Worm (Caenorhabditis elegans) whole organism, L3 larva: ENCODE results near the gene F10E7.9.
A peak's percentile ranks its signal among the peaks of the same experiment; 100 is the strongest.

Source experiments
- aly-2 ChIP-seq: fragments of 150-350 bp; optimal IDR thresholded peaks from 2 replicates; lab custom pipeline; 2014; ENCODE audit warnings: missing biosample characterization, missing genetic modification characterization
- ama-1 ChIP-seq: fragments of 150-350 bp; optimal IDR thresholded peaks from 2 replicates; lab custom pipeline; 2018
- ceh-16 ChIP-seq: sonication (generic microtip); optimal IDR thresholded peaks from 2 replicates; lab custom pipeline; 2017; ENCODE audit warnings: missing biosample characterization, missing genetic modification characterization
- ceh-28 ChIP-seq: fragments of 150-350 bp; optimal IDR thresholded peaks from 2 replicates; lab custom pipeline; 2014; ENCODE audit warnings: missing biosample characterization, missing genetic modification reagents, missing genetic modification characterization
- ceh-82 ChIP-seq: fragments of 150-350 bp; optimal IDR thresholded peaks from 2 replicates; lab custom pipeline; 2014; ENCODE audit warnings: missing biosample characterization, missing genetic modification characterization
- daf-12 ChIP-seq: fragments of 150-350 bp; optimal IDR thresholded peaks from 2 replicates; lab custom pipeline; 2014; ENCODE audit warnings: missing biosample characterization, missing genetic modification reagents, missing genetic modification characterization
- egl-27 ChIP-seq: sonication (generic microtip); optimal IDR thresholded peaks from 4 replicates; lab custom pipeline; 2017; ENCODE audit warnings: missing biosample characterization, missing genetic modification reagents, missing genetic modification characterization
- egl-5 ChIP-seq: fragments of 150-350 bp; optimal IDR thresholded peaks from 2 replicates; lab custom pipeline; 2017; ENCODE audit warnings: missing biosample characterization, missing genetic modification reagents, missing genetic modification characterization, inconsistent platforms
- elt-1 ChIP-seq: fragments of 150-350 bp; optimal IDR thresholded peaks from 2 replicates; lab custom pipeline; 2014; ENCODE audit warnings: missing biosample characterization, missing genetic modification characterization
- elt-2 ChIP-seq: sonication (generic microtip); optimal IDR thresholded peaks from 2 replicates; lab custom pipeline; 2016; ENCODE audit warnings: missing genetic modification reagents, mild to moderate bottlenecking, missing genetic modification characterization, missing compliant biosample characterization
- elt-3 ChIP-seq, 3 experiments: fragments of 150-350 bp in 1 of 3; sonication (generic microtip) in 2 of 3; optimal IDR thresholded peaks; 2 replicates in 2 of 3; 4 replicates in 1 of 3; lab custom pipeline; 2014 to 2017; ENCODE audit warnings: missing biosample characterization in 3 of 3, missing genetic modification characterization in 3 of 3
- eor-1 ChIP-seq, 2 experiments: fragments of 150-350 bp; optimal IDR thresholded peaks; 2 replicates each; lab custom pipeline; 2014 to 2018; ENCODE audit warnings: missing biosample characterization in 2 of 2, missing genetic modification characterization in 2 of 2
- fkh-10 ChIP-seq: sonication (generic microtip); optimal IDR thresholded peaks from 2 replicates; lab custom pipeline; 2017; ENCODE audit warnings: missing biosample characterization, missing genetic modification reagents, missing genetic modification characterization
- fkh-2 ChIP-seq: fragments of 150-350 bp; optimal IDR thresholded peaks from 2 replicates; lab custom pipeline; 2014; ENCODE audit warnings: missing biosample characterization, missing genetic modification reagents, missing genetic modification characterization
- hmg-11 ChIP-seq: sonication (generic microtip); optimal IDR thresholded peaks from 2 replicates; lab custom pipeline; 2016; ENCODE audit warnings: missing genetic modification characterization, missing compliant biosample characterization
- lin-15B ChIP-seq: fragments of 150-350 bp; optimal IDR thresholded peaks from 2 replicates; lab custom pipeline; 2014; ENCODE audit warnings: missing biosample characterization, missing genetic modification characterization
- mdl-1 ChIP-seq: fragments of 150-350 bp; optimal IDR thresholded peaks from 2 replicates; lab custom pipeline; 2014; ENCODE audit warnings: missing biosample characterization, missing genetic modification characterization
- mml-1 ChIP-seq: fragments of 150-350 bp; sonication (generic microtip); optimal IDR thresholded peaks from 3 replicates; lab custom pipeline; 2014; ENCODE audit warnings: missing biosample characterization, missing genetic modification characterization
- nfya-1 ChIP-seq: sonication (generic microtip); optimal IDR thresholded peaks from 2 replicates; lab custom pipeline; 2017; ENCODE audit warnings: missing genetic modification characterization, mild to moderate bottlenecking, missing compliant biosample characterization, antibody characterized with exemption, moderate library complexity; ENCODE audit not compliant: insufficient read depth
- nhr-12 ChIP-seq: fragments of 150-350 bp; optimal IDR thresholded peaks from 2 replicates; lab custom pipeline; 2014; ENCODE audit warnings: missing biosample characterization, missing genetic modification characterization
- nhr-23 ChIP-seq: fragments of 150-350 bp; optimal IDR thresholded peaks from 2 replicates; lab custom pipeline; 2014; ENCODE audit warnings: missing biosample characterization, missing genetic modification reagents, missing genetic modification characterization
- nhr-237 ChIP-seq: fragments of 150-350 bp; optimal IDR thresholded peaks from 2 replicates; lab custom pipeline; 2014; ENCODE audit warnings: missing biosample characterization, missing genetic modification characterization
- nhr-25 ChIP-seq: sonication (generic microtip); optimal IDR thresholded peaks from 2 replicates; lab custom pipeline; 2017; ENCODE audit warnings: missing biosample characterization, missing genetic modification characterization
- nhr-43 ChIP-seq: sonication (generic microtip); optimal IDR thresholded peaks from 2 replicates; lab custom pipeline; 2016; ENCODE audit warnings: mild to moderate bottlenecking, missing genetic modification characterization, missing compliant biosample characterization; ENCODE audit not compliant: poor library complexity, severe bottlenecking
- nhr-67 ChIP-seq: fragments of 150-350 bp; optimal IDR thresholded peaks from 2 replicates; lab custom pipeline; 2014; ENCODE audit warnings: missing biosample characterization, missing genetic modification characterization
- nhr-76 ChIP-seq: fragments of 150-350 bp; sonication (generic microtip); optimal IDR thresholded peaks from 5 replicates; lab custom pipeline; 2014; ENCODE audit warnings: missing biosample characterization, missing genetic modification characterization
- nhr-77 ChIP-seq: fragments of 150-350 bp; optimal IDR thresholded peaks from 2 replicates; lab custom pipeline; 2014; ENCODE audit warnings: missing biosample characterization, missing genetic modification characterization
- pha-4 ChIP-seq: fragments of 150-350 bp; optimal IDR thresholded peaks from 2 replicates; lab custom pipeline; 2014; ENCODE audit warnings: missing biosample characterization, missing genetic modification reagents, missing genetic modification characterization
- pqm-1 ChIP-seq: fragments of 150-350 bp; optimal IDR thresholded peaks from 2 replicates; lab custom pipeline; 2017; ENCODE audit warnings: missing biosample characterization, missing genetic modification characterization, inconsistent platforms
- sea-2 ChIP-seq: fragments of 150-350 bp; sonication (generic microtip); optimal IDR thresholded peaks from 4 replicates; lab custom pipeline; 2014; ENCODE audit warnings: missing biosample characterization, missing genetic modification reagents, missing genetic modification characterization
- skn-1 ChIP-seq: fragments of 150-350 bp; optimal IDR thresholded peaks from 2 replicates; lab custom pipeline; 2014; ENCODE audit warnings: missing biosample characterization, missing genetic modification characterization
- tbx-2 ChIP-seq: sonication (generic microtip); optimal IDR thresholded peaks from 2 replicates; lab custom pipeline; 2016; ENCODE audit warnings: mild to moderate bottlenecking, missing genetic modification characterization, missing compliant biosample characterization
- unc-62 ChIP-seq: fragments of 150-350 bp; sonication (generic microtip); optimal IDR thresholded peaks from 4 replicates; lab custom pipeline; 2014; ENCODE audit warnings: missing biosample characterization, missing genetic modification reagents, missing genetic modification characterization
- ztf-11 ChIP-seq: fragments of 150-350 bp; optimal IDR thresholded peaks from 2 replicates; lab custom pipeline; 2014; ENCODE audit warnings: missing biosample characterization, missing genetic modification characterization
- ztf-4 ChIP-seq: fragments of 150-350 bp; optimal IDR thresholded peaks from 2 replicates; lab custom pipeline; 2014; ENCODE audit warnings: missing biosample characterization, missing genetic modification characterization

The F10E7.9 gene

DNA sequence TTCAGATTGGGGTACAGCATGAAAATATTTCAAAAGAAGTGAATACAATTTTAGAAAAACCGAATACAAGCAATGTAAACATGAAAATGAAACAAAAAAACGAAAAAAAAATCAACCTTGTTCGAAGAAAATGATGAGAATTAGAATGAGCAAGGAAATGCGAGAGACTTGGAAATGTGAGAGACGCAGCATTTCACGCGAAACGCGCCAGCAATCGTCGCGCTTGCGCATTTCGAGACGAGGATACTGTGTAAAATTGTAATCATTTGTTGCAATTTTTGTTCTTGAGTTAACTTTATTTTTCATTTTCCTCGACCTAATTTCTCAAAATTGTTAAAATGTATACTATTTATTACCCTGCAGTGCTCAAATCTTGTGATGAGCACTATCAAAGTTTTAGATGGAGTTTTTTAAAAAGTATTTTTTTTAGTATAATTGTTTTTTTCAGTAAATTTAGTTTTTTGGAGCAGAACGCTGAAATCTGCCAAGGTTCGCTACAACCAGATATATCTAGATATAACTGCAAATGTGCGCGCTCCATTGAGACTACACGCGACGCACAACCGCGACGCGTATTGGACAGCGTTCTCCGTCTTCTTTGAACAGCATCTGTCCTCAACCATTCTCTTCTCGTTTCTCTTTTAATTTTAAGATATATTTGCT lies 42.2 kb upstream of the F10E7.9 start, which contains the start of gene fust-1 (continued):
- TF ChIP-seq fkh-10 (peak; percentile 65), elt-3 (tag; optimal IDR thresholded peaks at IDR 0.05; lab: Kevin White, UChicago) (peak in 1 of 3 experiments; percentile 66), nhr-237 (no peak), hmg-11 (tag; lab: Kevin White, UChicago) (peak; percentile 95), daf-12 (tag; lab: Kevin White, UChicago) (no peak), tbx-2 (tag; lab: Kevin White, UChicago) (peak; percentile 94), eor-1 (tag; optimal IDR thresholded peaks at IDR 0.05; lab: Kevin White, UChicago) (peak in 1 of 2 experiments; percentile 75), nhr-67 (no peak), nhr-25 (tag; lab: Kevin White, UChicago) (peak; percentile 96), ama-1 (lab: Kevin White, UChicago) (peak; percentile 54), ceh-28 (tag; lab: Kevin White, UChicago) (peak; percentile 86), nfya-1 (tag; lab: Kevin White, UChicago) (peak; percentile 94), lin-15B (tag; lab: Kevin White, UChicago) (peak; percentile 91), elt-1 (tag; lab: Kevin White, UChicago) (peak; percentile 22), nhr-76 (tag; lab: Kevin White, UChicago) (no peak), nhr-77 (tag; lab: Kevin White, UChicago) (peak; percentile 77), ztf-4 (tag; lab: Kevin White, UChicago) (peak; percentile 79), nhr-12 (tag; lab: Kevin White, UChicago) (no peak), egl-5 (tag; lab: Kevin White, UChicago) (peak; percentile 77), aly-2 (tag; lab: Kevin White, UChicago) (peak; percentile 61), nhr-43 (tag; lab: Kevin White, UChicago) (peak; percentile 96), egl-27 (tag; lab: Kevin White, UChicago) (peak; percentile 68)

DNA sequence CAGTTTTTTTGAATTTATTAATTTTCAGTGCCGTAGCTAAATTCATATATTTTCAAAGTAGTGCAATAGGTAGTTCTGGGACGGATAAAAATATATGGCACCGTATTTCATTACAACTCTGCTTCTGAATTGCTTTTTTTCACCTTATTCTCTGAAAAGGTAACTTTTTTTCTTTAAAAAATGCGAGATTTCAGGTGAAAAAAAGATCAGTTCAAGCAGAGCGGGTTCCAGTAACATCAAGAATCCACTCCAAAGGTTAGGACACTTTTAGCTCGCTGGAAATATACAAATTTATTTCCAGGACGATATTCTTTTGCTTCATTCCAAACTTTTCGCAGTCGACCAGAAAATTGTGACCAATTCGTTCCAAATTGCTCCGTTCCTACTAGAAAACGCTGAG lies 38.2 kb upstream of the F10E7.9 start, which contains the start of gene T07F8.1:
Gene T07F8.1 (plus strand): TSS at position 301 of the 400 bp plus-strand sequence.
- TF ChIP-seq nhr-67 = no peak
- no peak for TF ChIP-seq ceh-16 (tag; lab: Kevin White, UChicago)
- no peak for TF ChIP-seq ama-1 (lab: Kevin White, UChicago)
- TF ChIP-seq nfya-1 (tag; lab: Kevin White, UChicago) = no peak

DNA sequence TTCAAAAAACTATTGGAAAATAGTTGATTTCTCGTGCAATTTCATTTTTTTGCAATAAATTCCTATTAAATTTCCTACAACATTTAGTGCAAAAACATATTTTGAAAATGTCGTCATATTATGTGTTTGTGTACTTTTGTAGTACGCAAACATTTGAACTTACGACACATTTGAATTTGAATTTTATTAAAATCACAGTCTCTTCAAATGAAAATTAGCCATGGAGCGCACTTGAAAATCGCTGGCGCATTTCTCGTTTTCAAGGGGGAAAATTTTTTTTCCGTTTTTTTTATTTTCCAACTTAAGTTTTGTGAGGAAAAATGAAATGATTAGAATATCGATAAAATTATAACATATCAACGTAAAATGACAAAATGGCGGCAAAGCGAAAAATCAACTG lies 37.7 kb upstream of the F10E7.9 start:
- no peak for TF ChIP-seq aly-2 (tag; lab: Kevin White, UChicago)
- TF ChIP-seq egl-5 (tag; lab: Kevin White, UChicago) = no peak
- no peak for TF ChIP-seq fkh-2 (tag; lab: Kevin White, UChicago)
- TF ChIP-seq ztf-11 (tag; lab: Kevin White, UChicago) = no peak
- TF ChIP-seq pha-4 (tag; lab: Kevin White, UChicago) = peak; percentile 34
- no peak for TF ChIP-seq nhr-67
- TF ChIP-seq tbx-2 (tag; lab: Kevin White, UChicago) = no peak
- no peak for TF ChIP-seq nhr-23 (tag; lab: Kevin White, UChicago)
- TF ChIP-seq skn-1 (tag; lab: Kevin White, UChicago) = no peak
- no peak for TF ChIP-seq nhr-237
- TF ChIP-seq sea-2 = no peak
- TF ChIP-seq mdl-1 = no peak
- TF ChIP-seq pqm-1 (tag; lab: Kevin White, UChicago) = no peak
- TF ChIP-seq unc-62 (GFP tag; lab: Kevin White, UChicago) = no peak
- no peak for TF ChIP-seq ceh-82 (tag; lab: Kevin White, UChicago)
- TF ChIP-seq nfya-1 (tag; lab: Kevin White, UChicago) = no peak
- TF ChIP-seq ama-1 (lab: Kevin White, UChicago) = no peak
- TF ChIP-seq mml-1 (tag; lab: Kevin White, UChicago) = no peak
- no peak for TF ChIP-seq elt-1 (tag; lab: Kevin White, UChicago)
- TF ChIP-seq lin-15B (tag; lab: Kevin White, UChicago) = peak; percentile 13
- TF ChIP-seq nhr-76 (tag; lab: Kevin White, UChicago) = no peak
- TF ChIP-seq nhr-25 (tag; lab: Kevin White, UChicago) = no peak
- TF ChIP-seq elt-2 (tag; lab: Kevin White, UChicago) = peak; percentile 10
- TF ChIP-seq, all 47 proteins: peak for 3
